Fruit fly (Drosophila melanogaster): ENCODE data around the gene HP1e.
A peak's percentile ranks its signal among the peaks of the same experiment; 100 is the strongest.

The HP1e gene

dm6 chr3R:9341189-9342012 lies 19.8 kb downstream of the HP1e start:
- no peak for TF ChIP-seq CTCF (optimal IDR thresholded peaks at IDR 0.05)
- TF ChIP-seq CG8478 (optimal IDR thresholded peaks at IDR 0.05) = no peak

dm6 chr3R:9342248-9342882 lies 20.8 kb downstream of the HP1e start:
- TF ChIP-seq CTCF (optimal IDR thresholded peaks at IDR 0.05) = no peak
- TF ChIP-seq CG8478 (optimal IDR thresholded peaks at IDR 0.05) = no peak

dm6 chr3R:9343022-9343587 lies 21.5 kb downstream of the HP1e start:
- TF ChIP-seq CTCF (optimal IDR thresholded peaks at IDR 0.05) (no peak), CG8478 (optimal IDR thresholded peaks at IDR 0.05) (no peak)

- TF ChIP-seq CG8478 (optimal IDR thresholded peaks at IDR 0.05) = no peak
- TF ChIP-seq CTCF (optimal IDR thresholded peaks at IDR 0.05) = no peak
These were observed 22.1 kb downstream of the HP1e start for dm6 chr3R:9343645-9344044.

dm6 chr3R:9344186-9344790 lies 22.7 kb downstream of the HP1e start:
- TF ChIP-seq CG8478 (optimal IDR thresholded peaks at IDR 0.05) (peak; percentile 6), CTCF (optimal IDR thresholded peaks at IDR 0.05) (no peak)

dm6 chr3R:9344791-9345208 lies 23.2 kb downstream of the HP1e start:
- no peak for TF ChIP-seq CG8478 (optimal IDR thresholded peaks at IDR 0.05)
- TF ChIP-seq CTCF (optimal IDR thresholded peaks at IDR 0.05) = no peak

- TF ChIP-seq CG8478 (optimal IDR thresholded peaks at IDR 0.05) (no peak), CTCF (optimal IDR thresholded peaks at IDR 0.05) (no peak)
These were observed 24.3 kb downstream of the HP1e start for dm6 chr3R:9345904-9346303.

- no peak for TF ChIP-seq CG8478 (optimal IDR thresholded peaks at IDR 0.05)
- TF ChIP-seq CTCF (optimal IDR thresholded peaks at IDR 0.05) = no peak
These were observed 25.0 kb downstream of the HP1e start for dm6 chr3R:9346539-9346938.

- TF ChIP-seq CTCF (optimal IDR thresholded peaks at IDR 0.05) = no peak
- TF ChIP-seq CG8478 (optimal IDR thresholded peaks at IDR 0.05) = no peak
These were observed 26.3 kb downstream of the HP1e start for dm6 chr3R:9347702-9348378.

dm6 chr3R:9348379-9348721 lies 26.8 kb downstream of the HP1e start:
- TF ChIP-seq CG8478 (optimal IDR thresholded peaks at IDR 0.05) (no peak), CTCF (optimal IDR thresholded peaks at IDR 0.05) (no peak)

- TF ChIP-seq CG8478 (optimal IDR thresholded peaks at IDR 0.05) (no peak), CTCF (optimal IDR thresholded peaks at IDR 0.05) (no peak)
These were observed 27.8 kb downstream of the HP1e start for dm6 chr3R:9349267-9349820.

- TF ChIP-seq CTCF (optimal IDR thresholded peaks at IDR 0.05) (no peak), CG8478 (optimal IDR thresholded peaks at IDR 0.05) (no peak)
These were observed 29.2 kb downstream of the HP1e start for dm6 chr3R:9350561-9351379.

dm6 chr3R:9351415-9352379 lies 30.1 kb downstream of the HP1e start:
- TF ChIP-seq CG8478 (optimal IDR thresholded peaks at IDR 0.05) (no peak), CTCF (optimal IDR thresholded peaks at IDR 0.05) (no peak)

All from S2 (cell line).